Fruit fly (Drosophila melanogaster) whole organism, wandering third instar larva: ENCODE data around the gene CG33500.

Source experiments
- Abd-B ChIP-seq: fragments of >200 bp; optimal IDR thresholded peaks from 2 replicates; lab custom pipeline; 2017; ENCODE audit warnings: missing biosample characterization, missing genetic modification characterization
- CG32264 ChIP-seq: fragments of 200-800 bp; sonication (Bioruptor generic); optimal IDR thresholded peaks from 2 replicates; lab custom pipeline; 2016; ENCODE audit warnings: missing biosample characterization, missing genetic modification characterization
- CG9705 ChIP-seq: fragments of 200-800 bp; sonication (Bioruptor generic); optimal IDR thresholded peaks from 2 replicates; lab custom pipeline; 2018; ENCODE audit warnings: missing biosample characterization, mild to moderate bottlenecking, missing genetic modification characterization
- CrebA ChIP-seq: fragments of 200-800 bp; sonication (Bioruptor generic); optimal IDR thresholded peaks from 2 replicates; lab custom pipeline; 2016; ENCODE audit warnings: missing biosample characterization, mild to moderate bottlenecking, missing genetic modification characterization, borderline replicate concordance
- Dfd ChIP-seq: fragments of >200 bp; optimal IDR thresholded peaks from 2 replicates; lab custom pipeline; 2017; ENCODE audit warnings: missing biosample characterization, missing genetic modification characterization
- Dif ChIP-seq: fragments of 200-275, 200-300 bp; sonication (Bioruptor generic); optimal IDR thresholded peaks from 2 replicates; lab custom pipeline; 2018; ENCODE audit warnings: missing biosample characterization, missing genetic modification characterization; ENCODE audit not compliant: partially characterized antibody
- GATAd ChIP-seq: sonication (Bioruptor generic); optimal IDR thresholded peaks from 2 replicates; lab custom pipeline; 2016; ENCODE audit warnings: missing biosample characterization, missing genetic modification characterization
- HLH106 ChIP-seq: fragments of 200-800 bp; optimal IDR thresholded peaks from 3 replicates; lab custom pipeline; 2019; ENCODE audit warnings: missing biosample characterization, mild to moderate bottlenecking, missing genetic modification characterization, moderate library complexity
- Hnf4 ChIP-seq: fragments of 200-800 bp; sonication (Bioruptor generic); optimal IDR thresholded peaks from 2 replicates; lab custom pipeline; 2016; ENCODE audit warnings: missing biosample characterization, mild to moderate bottlenecking, missing genetic modification characterization
- Hr83 ChIP-seq: fragments of 200-300 bp; sonication (Bioruptor generic); optimal IDR thresholded peaks from 2 replicates; lab custom pipeline; 2016; ENCODE audit warnings: missing biosample characterization, mild to moderate bottlenecking, missing genetic modification characterization, moderate library complexity; ENCODE audit not compliant: poor library complexity, severe bottlenecking
- Jra ChIP-seq: sonication (Bioruptor generic); optimal IDR thresholded peaks from 2 replicates; lab custom pipeline; 2016; ENCODE audit warnings: missing biosample characterization, missing genetic modification characterization
- Mio ChIP-seq: sonication (Bioruptor generic); optimal IDR thresholded peaks from 2 replicates; lab custom pipeline; 2016; ENCODE audit warnings: missing biosample characterization, missing genetic modification characterization
- N ChIP-seq: fragments of >200 bp; optimal IDR thresholded peaks from 2 replicates; lab custom pipeline; 2018; ENCODE audit warnings: missing biosample characterization, missing external identifiers, missing genetic modification characterization
- OdsH ChIP-seq: fragments of 200-800 bp; sonication (Bioruptor generic); optimal IDR thresholded peaks from 2 replicates; lab custom pipeline; 2016; ENCODE audit warnings: missing biosample characterization, mild to moderate bottlenecking, missing genetic modification characterization
- Rel ChIP-seq, 2 experiments: fragments of 200-800 bp; sonication (Bioruptor generic) in 1 of 2; optimal IDR thresholded peaks; 2 replicates in 1 of 2; 3 replicates in 1 of 2; lab custom pipeline; 2016 to 2019; ENCODE audit warnings: mild to moderate bottlenecking in 2 of 2, missing biosample characterization in 2 of 2, missing genetic modification characterization in 2 of 2, moderate library complexity in 1 of 2
- Sp1 ChIP-seq: fragments of 200-800 bp; sonication (Bioruptor generic); optimal IDR thresholded peaks from 3 replicates; lab custom pipeline; 2019; ENCODE audit warnings: missing biosample characterization, mild to moderate bottlenecking, missing genetic modification characterization, moderate library complexity
- Vsx2 ChIP-seq: fragments of 200-300, 225-300 bp; sonication (Bioruptor generic); optimal IDR thresholded peaks from 2 replicates; lab custom pipeline; 2018; ENCODE audit warnings: missing biosample characterization, missing genetic modification characterization; ENCODE audit not compliant: partially characterized antibody
- br ChIP-seq: fragments of 200-800 bp; sonication (Bioruptor generic); optimal IDR thresholded peaks from 2 replicates; lab custom pipeline; 2016; ENCODE audit warnings: missing biosample characterization, missing genetic modification characterization
- brk ChIP-seq: fragments of 200-800 bp; sonication (Bioruptor generic); optimal IDR thresholded peaks from 2 replicates; lab custom pipeline; 2016; ENCODE audit warnings: missing biosample characterization, mild to moderate bottlenecking, missing genetic modification characterization
- dl ChIP-seq, 2 experiments: fragments of 175-275, 200-275 bp in 1 of 2; fragments of 200-275 bp in 1 of 2; sonication (Bioruptor generic); optimal IDR thresholded peaks; lab custom pipeline; 2018; ENCODE audit warnings: mild to moderate bottlenecking in 2 of 2, missing biosample characterization in 2 of 2, missing genetic modification characterization in 2 of 2, moderate library complexity in 2 of 2; ENCODE audit not compliant: partially characterized antibody in 2 of 2, insufficient read depth in 1 of 2
- dmrt93B ChIP-seq: fragments of 200-800 bp; sonication (Bioruptor generic); optimal IDR thresholded peaks from 2 replicates; lab custom pipeline; 2018; ENCODE audit warnings: missing biosample characterization, mild to moderate bottlenecking, missing genetic modification characterization
- dsf ChIP-seq: sonication (Bioruptor generic); optimal IDR thresholded peaks from 2 replicates; lab custom pipeline; 2016; ENCODE audit warnings: missing biosample characterization, missing genetic modification characterization, borderline replicate concordance
- ey ChIP-seq: fragments of 200-800 bp; sonication (Bioruptor generic); optimal IDR thresholded peaks from 2 replicates; lab custom pipeline; 2016; ENCODE audit warnings: missing biosample characterization, missing genetic modification characterization
- foxo ChIP-seq, 2 experiments: fragments of 200-800 bp; sonication (Bioruptor generic); optimal IDR thresholded peaks; 2 replicates in 1 of 2; 3 replicates in 1 of 2; lab custom pipeline; 2016 to 2017; ENCODE audit warnings: missing biosample characterization in 2 of 2, missing genetic modification characterization in 2 of 2
- fru ChIP-seq: fragments of 200-800 bp; sonication (Bioruptor generic); optimal IDR thresholded peaks from 3 replicates; lab custom pipeline; 2016; ENCODE audit warnings: missing biosample characterization, mild to moderate bottlenecking, missing genetic modification characterization
- h ChIP-seq: fragments of 200-800 bp; sonication (Bioruptor generic); optimal IDR thresholded peaks from 3 replicates; lab custom pipeline; 2016; ENCODE audit warnings: missing biosample characterization, mild to moderate bottlenecking, missing genetic modification characterization
- jim ChIP-seq: fragments of 175-275, 200-325 bp; sonication (Bioruptor generic); optimal IDR thresholded peaks from 2 replicates; lab custom pipeline; 2016; ENCODE audit warnings: missing biosample characterization, mild to moderate bottlenecking, missing genetic modification characterization
- psq ChIP-seq: fragments of 200-800 bp; sonication (Bioruptor generic); optimal IDR thresholded peaks from 3 replicates; lab custom pipeline; 2017; ENCODE audit warnings: missing biosample characterization, mild to moderate bottlenecking, missing genetic modification characterization, moderate library complexity
- rgr ChIP-seq: fragments of 200-800 bp; sonication (Bioruptor generic); optimal IDR thresholded peaks from 3 replicates; lab custom pipeline; 2016; ENCODE audit warnings: missing biosample characterization, mild to moderate bottlenecking, missing genetic modification characterization
- sage ChIP-seq: fragments of 200-800 bp; sonication (Bioruptor generic); optimal IDR thresholded peaks from 2 replicates; lab custom pipeline; 2016; ENCODE audit warnings: missing biosample characterization, mild to moderate bottlenecking, missing genetic modification characterization
- sv ChIP-seq: fragments of 200-800 bp; sonication (Bioruptor generic); optimal IDR thresholded peaks from 3 replicates; lab custom pipeline; 2016; ENCODE audit warnings: missing biosample characterization, missing genetic modification characterization
- tai ChIP-seq: sonication (Bioruptor generic); optimal IDR thresholded peaks from 2 replicates; lab custom pipeline; 2016; ENCODE audit warnings: missing biosample characterization, missing genetic modification characterization
- usp ChIP-seq: fragments of >200 bp; optimal IDR thresholded peaks from 2 replicates; lab custom pipeline; 2017; ENCODE audit warnings: missing biosample characterization, missing genetic modification characterization

Gene CG33500

DNA sequence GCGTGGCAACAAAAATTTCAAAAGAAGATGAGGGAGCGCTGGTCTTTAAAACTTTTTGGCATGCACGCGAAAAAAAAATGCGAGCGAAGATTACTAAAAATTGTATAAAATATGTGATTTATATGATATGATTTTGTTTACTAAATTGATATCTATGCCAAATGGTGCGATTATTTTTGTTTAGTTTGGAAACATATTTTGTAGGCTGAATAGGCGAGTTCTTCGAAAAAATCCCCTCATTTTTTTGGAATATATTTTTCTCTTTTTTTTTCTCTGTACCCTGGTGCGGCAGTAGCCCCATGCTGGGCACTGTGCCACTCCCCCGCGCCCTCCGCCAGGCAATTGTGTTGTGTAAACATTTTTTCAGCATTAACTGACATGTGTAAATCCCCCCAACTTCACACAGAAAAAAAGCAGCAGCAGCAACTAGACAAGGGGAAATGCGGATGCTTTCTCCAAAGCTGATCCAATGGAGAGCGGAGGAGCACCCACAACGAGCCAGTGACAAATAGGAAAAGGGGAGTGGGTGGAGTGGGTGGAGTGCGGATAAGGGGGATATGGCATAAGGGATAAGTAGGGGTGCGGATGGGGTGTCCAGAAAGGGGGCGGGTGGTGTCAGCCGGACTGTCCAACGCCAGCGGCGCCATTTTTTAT lies 22.4 kb upstream of the CG33500 start:
- TF ChIP-seq ey (peak; percentile 13), sage (GFP tag; lab: Kevin White, UChicago) (no peak), dsf (GFP tag; lab: Kevin White, UChicago) (no peak), OdsH (GFP tag; lab: Kevin White, UChicago) (peak; percentile 17), Hnf4 (no peak), fru (GFP tag; lab: Kevin White, UChicago) (peak; percentile 18), psq (GFP tag; lab: Kevin White, UChicago) (no peak), tai (GFP tag; lab: Kevin White, UChicago) (no peak), h (GFP tag; lab: Kevin White, UChicago) (peak; percentile 30), Rel (GFP tag; optimal IDR thresholded peaks at IDR 0.05; lab: Kevin White, UChicago) (no peak), Rel (tag; optimal IDR thresholded peaks at IDR 0.05; lab: Kevin White, UChicago) (no peak), sv (GFP tag; lab: Kevin White, UChicago) (no peak), foxo (GFP tag; optimal IDR thresholded peaks at IDR 0.05; lab: Kevin White, UChicago) (peak in 1 of 2 experiments; percentile 20)
- TF ChIP-seq, all 38 proteins: peak for 5

DNA sequence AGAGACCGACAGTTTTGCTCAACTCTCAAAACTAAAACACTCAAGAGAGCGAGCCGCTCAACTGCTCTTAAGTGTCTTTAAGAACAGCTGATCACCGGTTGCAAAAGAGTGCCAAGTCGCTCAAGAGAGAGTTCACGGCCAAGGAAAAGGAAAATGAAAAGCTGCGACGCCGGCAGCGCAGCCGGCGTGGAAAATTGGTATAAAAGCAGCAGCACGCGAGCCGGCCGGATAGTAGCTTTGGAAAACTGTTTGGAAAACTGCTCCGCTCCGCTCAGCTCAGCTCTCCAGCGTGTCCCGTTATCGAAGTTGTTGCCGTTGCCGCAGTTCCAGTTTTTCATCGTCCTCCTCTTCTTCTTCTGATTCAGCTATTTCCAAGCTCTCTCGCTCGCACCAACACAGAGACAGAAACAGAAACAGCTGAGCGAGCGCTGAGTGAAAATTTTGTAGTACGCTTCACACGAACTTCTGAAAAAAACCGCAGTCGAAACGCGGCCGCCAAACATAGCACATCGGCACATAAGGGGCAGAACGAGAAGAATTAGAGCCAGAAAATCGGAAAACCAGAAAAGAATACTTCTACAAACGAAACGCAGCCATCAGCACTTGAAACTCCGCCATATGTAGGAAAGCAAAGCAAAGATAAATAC lies 21.0 kb upstream of the CG33500 start, which contains the start of gene chrb:
Gene chrb, plus strand, starts transcription at position 224 of the 647 bp plus-strand sequence.
- TF ChIP-seq Sp1 (GFP tag; lab: Kevin White, UChicago) (peak; percentile 63), usp (GFP tag; lab: Kevin White, UChicago) (no peak), psq (GFP tag; lab: Kevin White, UChicago) (peak; percentile 71), Abd-B (no peak), Dif (GFP tag; lab: Kevin White, UChicago) (peak; percentile 77), GATAd (no peak), h (GFP tag; lab: Kevin White, UChicago) (peak; percentile 38), brk (GFP tag; lab: Kevin White, UChicago) (no peak), Jra (GFP tag; lab: Kevin White, UChicago) (peak; percentile 41), Mio (GFP tag; lab: Kevin White, UChicago) (no peak), fru (GFP tag; lab: Kevin White, UChicago) (peak; percentile 48), foxo (GFP tag; optimal IDR thresholded peaks at IDR 0.05; lab: Kevin White, UChicago) (peak in 1 of 2 experiments; percentile 25), Hnf4 (peak; percentile 32), Hr83 (GFP tag; lab: Kevin White, UChicago) (no peak), rgr (GFP tag; lab: Kevin White, UChicago) (peak; percentile 66), CG9705 (GFP tag; lab: Kevin White, UChicago) (no peak), Vsx2 (GFP tag; lab: Kevin White, UChicago) (peak; percentile 19), dl (GFP tag; optimal IDR thresholded peaks at IDR 0.05; lab: Kevin White, UChicago; ENCODE audit: insufficient read depth in 1 of 2, partially characterized antibody in 2 of 2) (peak in 1 of 2 experiments; percentile 64), Dfd (GFP tag; lab: Kevin White, UChicago) (no peak), CrebA (no peak), HLH106 (tag; lab: Kevin White, UChicago) (peak; percentile 16), dmrt93B (GFP tag; lab: Kevin White, UChicago) (no peak), OdsH (GFP tag; lab: Kevin White, UChicago) (peak; percentile 37), CG32264 (no peak), jim (GFP tag; lab: Kevin White, UChicago) (no peak), Rel (GFP tag; optimal IDR thresholded peaks at IDR 0.05; lab: Kevin White, UChicago) (no peak), Rel (tag; optimal IDR thresholded peaks at IDR 0.05; lab: Kevin White, UChicago) (peak; percentile 31)

DNA sequence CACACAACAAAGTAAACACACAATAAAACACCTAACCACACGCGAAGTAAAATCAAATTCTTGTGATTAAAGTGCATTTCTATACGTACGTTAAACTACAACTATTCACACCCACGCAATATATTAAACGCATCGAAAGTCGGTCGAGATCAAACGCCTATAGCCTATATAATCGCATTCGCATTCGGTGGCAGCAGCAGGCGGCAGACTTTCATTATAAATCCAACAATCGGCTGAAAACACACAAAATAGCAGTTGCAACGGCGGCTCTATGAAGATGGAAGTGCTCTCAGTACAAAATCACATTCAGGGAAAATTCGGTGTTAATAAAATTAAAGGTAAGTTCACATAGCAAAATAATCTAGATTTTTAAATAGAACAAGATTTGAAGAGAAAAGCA lies 20.2 kb upstream of the CG33500 start:
- no peak for TF ChIP-seq Dif (GFP tag; lab: Kevin White, UChicago)
- no peak for TF ChIP-seq Mio (GFP tag; lab: Kevin White, UChicago)
- TF ChIP-seq jim (GFP tag; lab: Kevin White, UChicago): no peak
- no peak for TF ChIP-seq Dfd (GFP tag; lab: Kevin White, UChicago)
- no peak for TF ChIP-seq br (GFP tag; lab: Kevin White, UChicago)
- TF ChIP-seq Rel (GFP tag; optimal IDR thresholded peaks at IDR 0.05; lab: Kevin White, UChicago): no peak
- TF ChIP-seq Rel (tag; optimal IDR thresholded peaks at IDR 0.05; lab: Kevin White, UChicago): no peak
- TF ChIP-seq foxo (GFP tag; optimal IDR thresholded peaks at IDR 0.05; lab: Kevin White, UChicago): no peak
- no peak for TF ChIP-seq tai (GFP tag; lab: Kevin White, UChicago)
- TF ChIP-seq psq (GFP tag; lab: Kevin White, UChicago): no peak
- no peak for TF ChIP-seq N (GFP tag; lab: Kevin White, UChicago)
- TF ChIP-seq fru (GFP tag; lab: Kevin White, UChicago): no peak
